Worm (Caenorhabditis elegans) whole organism, mixed stage, embryonic: ENCODE results near the gene cht-1.

Experiments
- M03D4.4 ChIP-seq: sonication (generic microtip); optimal IDR thresholded peaks from 2 replicates; lab custom pipeline; 2017; ENCODE audit warnings: mild to moderate bottlenecking, missing genetic modification characterization, missing compliant biosample characterization
- bed-3 ChIP-seq: fragments of 200-800 bp; sonication (Bioruptor generic); optimal IDR thresholded peaks from 3 replicates; lab custom pipeline; 2018; ENCODE audit warnings: mild to moderate bottlenecking, missing genetic modification characterization, moderate library complexity, missing compliant biosample characterization
- blmp-1 ChIP-seq: fragments of 150-350 bp; optimal IDR thresholded peaks from 2 replicates; lab custom pipeline; 2014; ENCODE audit warnings: missing biosample characterization, missing genetic modification characterization
- ceh-39 ChIP-seq: fragments of 150-350 bp; optimal IDR thresholded peaks from 2 replicates; lab custom pipeline; 2014; ENCODE audit warnings: missing biosample characterization, missing genetic modification characterization
- ceh-83 ChIP-seq: fragments of 200-800 bp; sonication (Bioruptor generic); optimal IDR thresholded peaks from 2 replicates; lab custom pipeline; 2018; ENCODE audit warnings: mild to moderate bottlenecking, missing genetic modification characterization, missing compliant biosample characterization
- ces-1 ChIP-seq: fragments of 150-350 bp; optimal IDR thresholded peaks from 2 replicates; lab custom pipeline; 2014; ENCODE audit warnings: missing biosample characterization, missing genetic modification reagents, missing genetic modification characterization
- cnd-1 ChIP-seq: fragments of 200-800 bp; sonication (Bioruptor generic); optimal IDR thresholded peaks from 2 replicates; lab custom pipeline; 2018; ENCODE audit warnings: mild to moderate bottlenecking, missing genetic modification characterization, missing compliant biosample characterization
- drap-1 ChIP-seq: fragments of 200-800 bp; sonication (Bioruptor generic); optimal IDR thresholded peaks from 3 replicates; lab custom pipeline; 2018; ENCODE audit warnings: mild to moderate bottlenecking, missing genetic modification characterization, missing compliant biosample characterization
- elt-1 ChIP-seq: sonication (generic microtip); optimal IDR thresholded peaks from 2 replicates; lab custom pipeline; 2017; ENCODE audit warnings: missing genetic modification characterization, mild to moderate bottlenecking, missing compliant biosample characterization, antibody characterized with exemption, moderate library complexity, borderline replicate concordance; ENCODE audit not compliant: insufficient read depth
- elt-3 ChIP-seq: fragments of 150-350 bp; optimal IDR thresholded peaks from 2 replicates; lab custom pipeline; 2014; ENCODE audit warnings: missing biosample characterization, missing genetic modification characterization
- flh-1 ChIP-seq: fragments of 200-800 bp; sonication (Bioruptor generic); optimal IDR thresholded peaks from 2 replicates; lab custom pipeline; 2018; ENCODE audit warnings: mild to moderate bottlenecking, missing genetic modification characterization, moderate library complexity, missing compliant biosample characterization
- lin-13 ChIP-seq: fragments of 150-350 bp; optimal IDR thresholded peaks from 2 replicates; lab custom pipeline; 2014; ENCODE audit warnings: missing biosample characterization, missing genetic modification characterization
- lin-32 ChIP-seq: fragments of 200-800 bp; sonication (Bioruptor generic); optimal IDR thresholded peaks from 2 replicates; lab custom pipeline; 2018; ENCODE audit warnings: mild to moderate bottlenecking, missing genetic modification characterization, missing compliant biosample characterization
- mab-5 ChIP-seq: fragments of 150-350 bp; optimal IDR thresholded peaks from 2 replicates; lab custom pipeline; 2014; ENCODE audit warnings: missing biosample characterization, missing genetic modification characterization
- mep-1 ChIP-seq: fragments of 150-350 bp; optimal IDR thresholded peaks from 2 replicates; lab custom pipeline; 2017; ENCODE audit warnings: missing biosample characterization, missing genetic modification reagents, missing genetic modification characterization, inconsistent platforms
- mls-2 ChIP-seq: sonication (generic microtip); optimal IDR thresholded peaks from 2 replicates; lab custom pipeline; 2016; ENCODE audit warnings: mild to moderate bottlenecking, missing genetic modification characterization, moderate library complexity, missing compliant biosample characterization
- nhr-12 ChIP-seq: fragments of 150-350 bp; optimal IDR thresholded peaks from 2 replicates; lab custom pipeline; 2014; ENCODE audit warnings: missing biosample characterization, missing genetic modification characterization
- nhr-2 ChIP-seq: fragments of 150-350 bp; optimal IDR thresholded peaks from 2 replicates; lab custom pipeline; 2014; ENCODE audit warnings: missing biosample characterization, missing genetic modification characterization
- nhr-237 ChIP-seq: fragments of 150-350 bp; optimal IDR thresholded peaks from 2 replicates; lab custom pipeline; 2014; ENCODE audit warnings: missing biosample characterization, missing genetic modification characterization
- nhr-28 ChIP-seq: fragments of 150-350 bp; optimal IDR thresholded peaks from 2 replicates; lab custom pipeline; 2014; ENCODE audit warnings: missing biosample characterization, missing genetic modification characterization
- nhr-76 ChIP-seq: sonication (generic microtip); optimal IDR thresholded peaks from 2 replicates; lab custom pipeline; 2017; ENCODE audit warnings: missing biosample characterization, missing genetic modification characterization
- pha-4 ChIP-seq: fragments of 150-350 bp; optimal IDR thresholded peaks from 2 replicates; lab custom pipeline; 2018; ENCODE audit warnings: missing biosample characterization, missing genetic modification reagents, missing genetic modification characterization
- sem-2 ChIP-seq: fragments of 200-800 bp; sonication (Bioruptor generic); optimal IDR thresholded peaks from 2 replicates; lab custom pipeline; 2018; ENCODE audit warnings: mild to moderate bottlenecking, missing genetic modification characterization, missing compliant biosample characterization
- snpc-4 ChIP-seq: fragments of 150-350 bp; optimal IDR thresholded peaks from 2 replicates; lab custom pipeline; 2014; ENCODE audit warnings: missing biosample characterization, missing genetic modification characterization
- sptf-1 ChIP-seq: sonication (generic microtip); optimal IDR thresholded peaks from 2 replicates; lab custom pipeline; 2017; ENCODE audit warnings: mild to moderate bottlenecking, missing genetic modification characterization, moderate library complexity, missing compliant biosample characterization
- tbx-8 ChIP-seq: fragments of 200-800 bp; sonication (Bioruptor generic); optimal IDR thresholded peaks from 2 replicates; lab custom pipeline; 2018; ENCODE audit warnings: mild to moderate bottlenecking, missing genetic modification characterization, moderate library complexity, missing compliant biosample characterization
- unc-120 ChIP-seq: sonication (generic microtip); optimal IDR thresholded peaks from 2 replicates; lab custom pipeline; 2017; ENCODE audit warnings: missing genetic modification characterization, missing compliant biosample characterization; ENCODE audit not compliant: poor library complexity, severe bottlenecking
- unc-39 ChIP-seq: fragments of 150-350 bp; optimal IDR thresholded peaks from 2 replicates; lab custom pipeline; 2014; ENCODE audit warnings: missing biosample characterization, missing genetic modification characterization
- unc-62 ChIP-seq: fragments of 150-350 bp; optimal IDR thresholded peaks from 2 replicates; lab custom pipeline; 2014; ENCODE audit warnings: missing biosample characterization, missing genetic modification reagents, missing genetic modification characterization
- zip-8 ChIP-seq: fragments of 150-350 bp; optimal IDR thresholded peaks from 2 replicates; lab custom pipeline; 2014; ENCODE audit warnings: missing biosample characterization, missing genetic modification characterization
- ztf-11 ChIP-seq: fragments of 150-350 bp; optimal IDR thresholded peaks from 2 replicates; lab custom pipeline; 2014; ENCODE audit warnings: missing biosample characterization, missing genetic modification characterization

The cht-1 gene

DNA sequence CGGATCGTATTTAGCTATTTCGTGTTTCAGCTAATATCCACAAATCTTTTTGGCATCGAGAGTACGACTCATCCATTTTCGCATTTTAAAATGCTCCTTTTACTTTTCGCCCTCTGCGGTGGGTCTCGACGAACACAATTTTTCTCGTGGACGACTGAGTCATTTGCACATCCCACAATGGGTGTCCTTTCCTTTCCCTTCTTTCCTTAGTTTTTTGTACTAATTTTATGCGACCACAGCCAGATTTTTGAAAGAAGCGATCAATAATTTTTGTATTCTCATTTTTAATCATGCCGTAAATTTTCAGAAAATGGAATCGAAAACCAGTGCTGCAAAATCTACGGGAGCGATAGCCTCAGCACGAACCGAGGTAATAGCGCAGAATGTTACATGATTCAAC is 1.9 kb upstream of the cht-1 start, which contains the start of gene C04F6.9:
TSS of gene C04F6.9 (plus strand) at position 301 of the 400 bp plus-strand sequence.
- TF ChIP-seq blmp-1 (tag; lab: Kevin White, UChicago) (no peak), M03D4.4 (no peak), mls-2 (no peak), nhr-2 (no peak), ces-1 (GFP tag; lab: Kevin White, UChicago) (no peak), unc-39 (tag; lab: Kevin White, UChicago) (no peak), ceh-83 (GFP tag; lab: Kevin White, UChicago) (no peak), nhr-28 (tag; lab: Kevin White, UChicago) (no peak), bed-3 (GFP tag; lab: Kevin White, UChicago) (no peak), nhr-76 (tag; lab: Kevin White, UChicago) (no peak), elt-3 (tag; lab: Kevin White, UChicago) (no peak), lin-32 (GFP tag; lab: Kevin White, UChicago) (no peak), drap-1 (GFP tag; lab: Kevin White, UChicago) (no peak), mep-1 (tag; lab: Kevin White, UChicago) (no peak), mab-5 (no peak), unc-62 (no peak)

DNA sequence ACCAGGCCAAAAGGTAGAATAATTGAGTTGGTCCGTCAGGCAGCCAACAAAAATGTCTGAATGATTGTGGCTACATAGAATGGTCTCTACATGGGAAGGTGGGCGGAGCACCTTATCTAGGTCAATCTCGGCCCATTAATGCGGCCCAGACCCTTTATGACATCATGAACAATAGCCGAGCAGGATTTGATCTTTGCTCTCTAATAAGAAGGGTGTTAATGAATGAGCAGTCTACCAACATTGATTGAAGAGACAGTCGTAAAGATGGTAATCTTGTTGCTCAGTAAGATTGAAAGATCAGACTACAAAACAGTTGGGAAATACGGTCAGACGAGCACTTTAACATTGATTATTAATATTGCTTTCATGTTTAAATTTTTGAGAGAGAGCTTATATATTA is 570 bp upstream of the cht-1 start:
- TF ChIP-seq elt-1 (tag; lab: Kevin White, UChicago) (peak; percentile 76), nhr-28 (tag; lab: Kevin White, UChicago) (no peak), nhr-2 (peak; percentile 86)

ce11 chrX:3396735-3397134 is 3.1 kb downstream of the cht-1 start:
- no peak for TF ChIP-seq nhr-2
- TF ChIP-seq ces-1 (GFP tag; lab: Kevin White, UChicago) = no peak
- TF ChIP-seq ceh-39 (tag; lab: Kevin White, UChicago) = no peak
- TF ChIP-seq tbx-8 = no peak
- no peak for TF ChIP-seq flh-1 (GFP tag; lab: Kevin White, UChicago)
- TF ChIP-seq M03D4.4 = no peak
- peak; percentile 83 for TF ChIP-seq elt-1 (tag; lab: Kevin White, UChicago)

ce11 chrX:3393562-3393961 is 6.3 kb downstream of the cht-1 start, which contains the start of gene slcf-2:
slcf-2 (plus strand) TSS chrX:3393862.
- TF ChIP-seq elt-1 (tag; lab: Kevin White, UChicago) (no peak), tbx-8 (no peak), ceh-83 (GFP tag; lab: Kevin White, UChicago) (no peak), nhr-12 (tag; lab: Kevin White, UChicago) (no peak), M03D4.4 (no peak), nhr-237 (tag; lab: Kevin White, UChicago) (no peak)
- TF ChIP-seq, all 35 proteins: peak for 0

DNA sequence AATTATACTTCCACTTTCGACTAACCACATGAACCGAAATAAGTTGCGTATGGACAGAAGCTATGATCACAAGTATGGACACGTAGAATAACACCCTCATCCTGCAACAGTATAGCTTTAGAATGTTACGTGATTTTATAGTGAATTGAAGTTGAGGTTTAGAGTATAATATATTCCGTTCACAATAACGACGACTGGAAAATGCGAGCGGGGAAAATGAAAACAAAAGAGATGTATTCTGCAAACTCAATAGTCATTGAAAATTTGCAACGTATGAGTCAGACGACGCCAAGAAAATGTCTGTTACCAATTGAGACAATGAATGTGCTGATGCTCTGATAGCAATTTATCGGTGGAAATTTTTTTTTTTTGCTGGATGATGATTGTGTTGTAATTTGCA is 14.5 kb downstream of the cht-1 start, which contains the start of gene acp-1:
TSS of gene acp-1 (minus strand) at position 101 of the 400 bp plus-strand sequence.
- TF ChIP-seq ces-1 (GFP tag; lab: Kevin White, UChicago) = no peak
- TF ChIP-seq nhr-28 (tag; lab: Kevin White, UChicago) = no peak
- TF ChIP-seq sem-2 = no peak

- TF ChIP-seq cnd-1 (tag; lab: Kevin White, UChicago) = no peak
- TF ChIP-seq sptf-1 = no peak
- no peak for TF ChIP-seq unc-120 (tag; lab: Kevin White, UChicago)
- no peak for TF ChIP-seq unc-39 (tag; lab: Kevin White, UChicago)
- TF ChIP-seq snpc-4 (tag; lab: Kevin White, UChicago) = no peak
- no peak for TF ChIP-seq nhr-28 (tag; lab: Kevin White, UChicago)
- TF ChIP-seq drap-1 (GFP tag; lab: Kevin White, UChicago) = no peak
- TF ChIP-seq elt-1 (tag; lab: Kevin White, UChicago) = no peak
- no peak for TF ChIP-seq pha-4 (tag; lab: Kevin White, UChicago)
- TF ChIP-seq mab-5 = no peak
- no peak for TF ChIP-seq ceh-39 (tag; lab: Kevin White, UChicago)
- no peak for TF ChIP-seq mep-1 (tag; lab: Kevin White, UChicago)
- no peak for TF ChIP-seq elt-3 (tag; lab: Kevin White, UChicago)
- TF ChIP-seq zip-8 (tag; lab: Kevin White, UChicago) = no peak
- no peak for TF ChIP-seq nhr-12 (tag; lab: Kevin White, UChicago)
- TF ChIP-seq ztf-11 (tag; lab: Kevin White, UChicago) = no peak
- TF ChIP-seq lin-13 = no peak
- no peak for TF ChIP-seq unc-62
- no peak for TF ChIP-seq blmp-1 (tag; lab: Kevin White, UChicago)
- TF ChIP-seq, all 35 proteins: peak for 0
Observed at ce11 chrX:3380167-3380566, 19.6 kb downstream of the cht-1 start, which contains the start of gene ZK563.7. ZK563.7 (plus strand) TSS chrX:3380467.
